Worm (Caenorhabditis elegans) whole organism, late embryonic: ENCODE results near the gene pfut-1.

Experiments used
- F13H6.1 ChIP-seq: sonication (generic microtip); optimal IDR thresholded peaks from 2 replicates; lab custom pipeline; 2016; ENCODE audit warnings: missing genetic modification characterization, missing compliant biosample characterization
- Y22D7AL.16 ChIP-seq: sonication (generic microtip); optimal IDR thresholded peaks from 2 replicates; lab custom pipeline; 2016; ENCODE audit warnings: missing genetic modification characterization, missing compliant biosample characterization
- ama-1 ChIP-seq: fragments of 150-350 bp; optimal IDR thresholded peaks from 2 replicates; lab custom pipeline; 2014
- ceh-18 ChIP-seq: sonication (generic microtip); optimal IDR thresholded peaks from 2 replicates; lab custom pipeline; 2016; ENCODE audit warnings: missing genetic modification characterization, missing compliant biosample characterization
- fkh-10 ChIP-seq: fragments of 150-350 bp; optimal IDR thresholded peaks from 2 replicates; lab custom pipeline; 2014; ENCODE audit warnings: missing biosample characterization, missing genetic modification reagents, missing genetic modification characterization
- hlh-30 ChIP-seq: sonication (generic microtip); optimal IDR thresholded peaks from 2 replicates; lab custom pipeline; 2017; ENCODE audit warnings: antibody characterized with exemption, missing genetic modification characterization, missing compliant biosample characterization; ENCODE audit not compliant: insufficient read depth
- nhr-11 ChIP-seq: fragments of 150-350 bp; optimal IDR thresholded peaks from 2 replicates; lab custom pipeline; 2014; ENCODE audit warnings: missing biosample characterization, missing genetic modification characterization
- pha-4 ChIP-seq: fragments of 150-350 bp; optimal IDR thresholded peaks from 2 replicates; lab custom pipeline; 2018; ENCODE audit warnings: missing biosample characterization, missing genetic modification reagents, missing genetic modification characterization
- pqm-1 ChIP-seq: sonication (generic microtip); optimal IDR thresholded peaks from 2 replicates; lab custom pipeline; 2016; ENCODE audit warnings: missing genetic modification characterization, missing compliant biosample characterization
- rnt-1 ChIP-seq: sonication (generic microtip); optimal IDR thresholded peaks from 2 replicates; lab custom pipeline; 2016; ENCODE audit warnings: missing genetic modification characterization, missing compliant biosample characterization
- sox-4 ChIP-seq: sonication (generic microtip); optimal IDR thresholded peaks from 2 replicates; lab custom pipeline; 2017; ENCODE audit warnings: mild to moderate bottlenecking, missing genetic modification characterization, inconsistent platforms, missing compliant biosample characterization

DNA sequence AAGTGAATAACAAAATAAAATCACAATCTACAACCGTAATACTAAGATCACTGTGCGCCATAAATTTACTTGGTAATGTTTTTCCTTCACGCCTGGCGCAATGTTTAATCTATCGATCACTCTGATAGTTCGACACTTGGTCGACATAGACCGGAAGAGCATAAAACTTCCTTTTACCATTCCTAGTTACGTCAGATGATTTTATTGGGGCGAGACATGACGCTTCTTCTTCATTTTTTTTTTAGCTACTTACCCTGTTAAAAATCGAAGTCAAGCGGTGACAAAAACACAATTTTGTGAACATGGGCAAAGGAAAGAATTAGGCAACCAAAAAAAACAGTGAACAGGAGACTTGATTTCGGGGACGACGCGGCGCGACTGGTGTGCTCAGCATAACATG, 11.1 kb upstream of the pfut-1 start:
- TF ChIP-seq fkh-10 (GFP tag; lab: Kevin White, UChicago) (no peak), rnt-1 (no peak), Y22D7AL.16 (tag; lab: Kevin White, UChicago) (no peak), ceh-18 (tag; lab: Kevin White, UChicago) (no peak), nhr-11 (tag; lab: Kevin White, UChicago) (no peak), pha-4 (tag; lab: Kevin White, UChicago) (no peak), ama-1 (lab: Kevin White, UChicago) (no peak), sox-4 (tag; lab: Kevin White, UChicago) (no peak), pqm-1 (tag; lab: Kevin White, UChicago) (no peak), F13H6.1 (no peak), hlh-30 (no peak)
